Worm (Caenorhabditis elegans): ENCODE results near the gene fbxa-51.

- TF ChIP-seq lsy-2 (tag; optimal IDR thresholded peaks at IDR 0.05) = no peak
- TF ChIP-seq nhr-28 (tag; optimal IDR thresholded peaks at IDR 0.05) = no peak
- TF ChIP-seq nhr-237 (tag; optimal IDR thresholded peaks at IDR 0.05) = no peak
- no peak for TF ChIP-seq elt-3 (tag; optimal IDR thresholded peaks at IDR 0.05)
- TF ChIP-seq pha-4 (tag; optimal IDR thresholded peaks at IDR 0.05) = no peak
- TF ChIP-seq snpc-4 (tag; optimal IDR thresholded peaks at IDR 0.05) = no peak
- TF ChIP-seq unc-62 (GFP tag; optimal IDR thresholded peaks at IDR 0.05) = no peak
- TF ChIP-seq nhr-76 (tag; optimal IDR thresholded peaks at IDR 0.05) = no peak
- no peak for TF ChIP-seq ztf-11 (tag; optimal IDR thresholded peaks at IDR 0.05)
- TF ChIP-seq bed-3 (GFP tag; optimal IDR thresholded peaks at IDR 0.05) = no peak
- TF ChIP-seq lin-13 (tag; optimal IDR thresholded peaks at IDR 0.05) = no peak
- TF ChIP-seq unc-39 (tag; optimal IDR thresholded peaks at IDR 0.05) = no peak
- no peak for TF ChIP-seq sptf-1 (tag; optimal IDR thresholded peaks at IDR 0.05)
- no peak for TF ChIP-seq M03D4.4 (tag; optimal IDR thresholded peaks at IDR 0.05)
Observed at ce11 chrIII:996564-996963, 34.5 kb downstream of the fbxa-51 start.
